Fruit fly (Drosophila melanogaster): ENCODE results near the gene fz2.
A peak's percentile ranks its signal among the peaks of the same experiment; 100 is the strongest.

Gene fz2

DNA sequence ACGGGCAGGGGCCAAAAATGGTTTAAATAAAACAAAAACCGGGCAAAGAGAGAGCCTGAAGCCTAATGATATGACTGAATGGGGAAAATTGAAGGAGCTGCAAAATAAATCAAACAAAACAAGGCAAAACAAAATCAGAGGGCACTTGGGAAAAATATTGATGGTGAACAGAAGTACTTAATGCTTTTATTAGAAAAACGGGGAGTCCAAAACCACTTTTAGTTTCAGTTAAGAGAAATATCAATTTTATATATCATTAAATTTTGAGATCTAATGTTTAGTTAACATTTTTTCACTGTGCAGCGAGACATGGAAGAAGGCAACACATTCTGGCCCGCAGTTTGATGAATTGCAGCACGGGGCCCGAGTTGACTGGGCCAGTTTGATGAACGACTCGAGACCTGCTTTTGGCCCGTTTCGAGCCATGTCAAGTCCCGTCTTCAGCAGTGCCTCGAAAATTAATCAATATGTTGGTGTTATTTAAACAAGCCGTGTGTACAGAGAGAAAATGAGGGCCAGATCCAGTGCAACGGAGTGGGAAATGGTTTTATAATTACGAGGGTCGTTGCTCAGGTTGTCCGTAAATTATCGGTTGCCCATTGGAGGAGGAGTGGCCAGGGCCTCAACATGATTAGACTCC lies 68.8 kb downstream of the fz2 start (continued):
- TF ChIP-seq Sry-β (GFP tag; optimal IDR thresholded peaks at IDR 0.05), result no peak
- no peak for TF ChIP-seq Abd-B (GFP tag; optimal IDR thresholded peaks at IDR 0.05)
- TF ChIP-seq CG2129 (GFP tag; IDR thresholded peaks at IDR 0.05; ENCODE audit: partially characterized antibody), result no peak
- TF ChIP-seq Kr (GFP tag; optimal IDR thresholded peaks at IDR 0.05), result no peak
- TF ChIP-seq Dref (GFP tag; IDR thresholded peaks at IDR 0.05), result no peak
- peak; percentile 9 for TF ChIP-seq fd96Cb (tag; optimal IDR thresholded peaks at IDR 0.05)
- TF ChIP-seq her (GFP tag; optimal IDR thresholded peaks at IDR 0.05), result no peak
- TF ChIP-seq CG8944 (GFP tag; optimal IDR thresholded peaks at IDR 0.05), result no peak
- TF ChIP-seq CG12659 (GFP tag; optimal IDR thresholded peaks at IDR 0.05), result peak; percentile 34
- no peak for TF ChIP-seq gsb (GFP tag; IDR thresholded peaks at IDR 0.05)
- TF ChIP-seq cwo (GFP tag; optimal IDR thresholded peaks at IDR 0.05), result no peak
- TF ChIP-seq CG11093 (GFP tag; IDR thresholded peaks at IDR 0.05), result 0 out of 3 replicates have a peak, but pooled peaks have one; percentile 19
- TF ChIP-seq Atf6 (GFP tag; IDR thresholded peaks at IDR 0.05), result 0 out of 2 replicates have a peak, but pooled peaks have one; percentile 10
- TF ChIP-seq CG12942 (GFP tag; optimal IDR thresholded peaks at IDR 0.05), result no peak
- TF ChIP-seq lmd (GFP tag; IDR thresholded peaks at IDR 0.05), result 0 out of 2 replicates have a peak, but pooled peaks have one; percentile 17
- TF ChIP-seq CG17385 (GFP tag; optimal IDR thresholded peaks at IDR 0.05), result peak; percentile 21
- peak; percentile 51 for TF ChIP-seq row (GFP tag; IDR thresholded peaks at IDR 0.05)
- TF ChIP-seq crp (GFP tag; optimal IDR thresholded peaks at IDR 0.05), result no peak
- no peak for TF ChIP-seq ttk (GFP tag; IDR thresholded peaks at IDR 0.05)
- no peak for TF ChIP-seq sr (GFP tag; IDR thresholded peaks at IDR 0.05)
- TF ChIP-seq kni (GFP tag; optimal IDR thresholded peaks at IDR 0.05), result peak; percentile 67
- TF ChIP-seq corto (GFP tag; optimal IDR thresholded peaks at IDR 0.05), result peak; percentile 63
- no peak for TF ChIP-seq tna (GFP tag; IDR thresholded peaks at IDR 0.05; ENCODE audit: partially characterized antibody)
- TF ChIP-seq Antp (GFP tag; optimal IDR thresholded peaks at IDR 0.05), result no peak
- TF ChIP-seq tap (tag; optimal IDR thresholded peaks at IDR 0.05), result no peak
- TF ChIP-seq dmrt11E (tag; optimal IDR thresholded peaks at IDR 0.05), result peak; percentile 37
- TF ChIP-seq dm (GFP tag; optimal IDR thresholded peaks at IDR 0.05), result no peak
- no peak for TF ChIP-seq emc (GFP tag; optimal IDR thresholded peaks at IDR 0.05)
- TF ChIP-seq D (optimal IDR thresholded peaks at IDR 0.05), result no peak
- no peak for TF ChIP-seq D (GFP tag; optimal IDR thresholded peaks at IDR 0.05)
- peak; percentile 9 for TF ChIP-seq CG2120 (GFP tag; optimal IDR thresholded peaks at IDR 0.05)
- TF ChIP-seq CG15073 (GFP tag; optimal IDR thresholded peaks at IDR 0.05), result no peak
- TF ChIP-seq luna (GFP tag; optimal IDR thresholded peaks at IDR 0.05), result no peak
- peak in 1 of 2 experiments; percentile 9 for TF ChIP-seq Eip74EF (GFP tag; optimal IDR thresholded peaks at IDR 0.05)
- TF ChIP-seq CG14965 (GFP tag; optimal IDR thresholded peaks at IDR 0.05; ENCODE audit: borderline replicate concordance), result no peak
- TF ChIP-seq CG8478 (optimal IDR thresholded peaks at IDR 0.05), result no peak
- TF ChIP-seq CG15479 (GFP tag; optimal IDR thresholded peaks at IDR 0.05), result no peak
- TF ChIP-seq kah (GFP tag; optimal IDR thresholded peaks at IDR 0.05), result no peak
- no peak for TF ChIP-seq prd (optimal IDR thresholded peaks at IDR 0.05)
- 0 out of 3 replicates have a peak, but pooled peaks have one; percentile 4 for TF ChIP-seq prd (GFP tag; IDR thresholded peaks at IDR 0.05)
- no peak for TF ChIP-seq pnt (GFP tag; optimal IDR thresholded peaks at IDR 0.05)
- no peak; the same call in 2 of the 3 replicates for TF ChIP-seq zfh1 (GFP tag; IDR thresholded peaks at IDR 0.05)
- peak in 1 of 2 experiments; percentile 0 for TF ChIP-seq Pdp1 (GFP tag; optimal IDR thresholded peaks at IDR 0.05)
- no peak for TF ChIP-seq usp (GFP tag; optimal IDR thresholded peaks at IDR 0.05)
- TF ChIP-seq nau (GFP tag; optimal IDR thresholded peaks at IDR 0.05), result no peak
- no peak for TF ChIP-seq CG9817 (tag; optimal IDR thresholded peaks at IDR 0.05)
- TF ChIP-seq CG10147 (GFP tag; optimal IDR thresholded peaks at IDR 0.05), result no peak
- TF ChIP-seq Doc3 (GFP tag; IDR thresholded peaks at IDR 0.05; ENCODE audit: partially characterized antibody), result no peak
- peak; percentile 23 for TF ChIP-seq CG17359 (tag; optimal IDR thresholded peaks at IDR 0.05)
- peak; percentile 14 for TF ChIP-seq CG15269 (tag; optimal IDR thresholded peaks at IDR 0.05)
